Worm (Caenorhabditis elegans): ENCODE measurements around the gene nhr-192.

nhr-192 gene

DNA sequence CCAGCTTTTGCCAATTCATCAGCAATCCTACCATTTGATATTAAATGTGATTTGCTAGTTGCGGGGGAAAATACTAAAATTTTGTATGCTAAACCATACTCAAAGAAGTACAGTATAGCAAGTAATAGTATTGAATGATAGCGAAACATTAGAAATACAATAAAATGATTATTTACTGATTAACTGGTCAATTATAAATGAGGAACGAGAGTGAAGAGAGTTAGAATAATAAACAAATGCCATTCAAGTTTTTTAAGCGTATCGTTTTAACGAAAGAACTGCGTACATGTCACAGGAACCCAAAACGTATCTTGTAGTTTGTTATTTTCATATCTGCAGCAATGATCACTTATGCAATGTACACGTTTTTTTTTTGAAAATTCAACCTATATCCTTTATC lies 28.0 kb upstream of the nhr-192 start, which contains the start of gene ugt-47:
Gene ugt-47 (minus strand): TSS at position 169 of the 400 bp plus-strand sequence.
- TF ChIP-seq ham-2 (GFP tag; optimal IDR thresholded peaks at IDR 0.05), result no peak
- TF ChIP-seq nhr-2 (tag; optimal IDR thresholded peaks at IDR 0.05), result no peak
- no peak for TF ChIP-seq lin-13 (tag; optimal IDR thresholded peaks at IDR 0.05)
- no peak for TF ChIP-seq bed-3 (GFP tag; optimal IDR thresholded peaks at IDR 0.05)
- no peak for TF ChIP-seq unc-120 (tag; optimal IDR thresholded peaks at IDR 0.05; ENCODE audit: poor library complexity, severe bottlenecking)
- TF ChIP-seq pha-4 (tag; optimal IDR thresholded peaks at IDR 0.05), result no peak
- TF ChIP-seq lin-32 (GFP tag; optimal IDR thresholded peaks at IDR 0.05), result no peak
- TF ChIP-seq elt-3 (tag; optimal IDR thresholded peaks at IDR 0.05), result no peak
- no peak for TF ChIP-seq sptf-1 (tag; optimal IDR thresholded peaks at IDR 0.05)
- no peak for TF ChIP-seq elt-1 (tag; optimal IDR thresholded peaks at IDR 0.05; ENCODE audit: borderline replicate concordance, insufficient read depth)
- TF ChIP-seq ceh-39 (tag; optimal IDR thresholded peaks at IDR 0.05), result no peak
- TF ChIP-seq ceh-43 (GFP tag; optimal IDR thresholded peaks at IDR 0.05), result no peak
- no peak for TF ChIP-seq hlh-1 (tag; optimal IDR thresholded peaks at IDR 0.05)
- no peak for TF ChIP-seq zip-8 (tag; optimal IDR thresholded peaks at IDR 0.05)

DNA sequence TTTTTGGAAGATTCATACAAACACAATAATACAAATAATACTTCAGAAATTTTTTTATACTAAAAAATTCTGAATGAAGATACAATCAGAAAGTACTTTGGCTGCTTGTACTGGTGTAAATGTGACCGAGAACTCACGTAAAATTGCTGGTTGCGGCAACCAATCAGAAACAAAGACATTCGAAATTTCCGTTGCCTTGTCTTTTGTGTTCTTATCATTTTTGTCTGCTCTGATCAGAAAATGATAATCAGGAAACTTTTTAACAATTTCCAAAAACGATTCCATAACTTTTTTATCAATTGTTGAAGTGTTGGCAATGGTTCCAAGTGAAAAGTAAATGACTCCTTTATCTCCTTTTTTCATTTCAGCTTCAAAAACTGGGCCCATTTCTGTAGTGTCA lies 26.5 kb upstream of the nhr-192 start:
- no peak for TF ChIP-seq nhr-76 (tag; optimal IDR thresholded peaks at IDR 0.05)

DNA sequence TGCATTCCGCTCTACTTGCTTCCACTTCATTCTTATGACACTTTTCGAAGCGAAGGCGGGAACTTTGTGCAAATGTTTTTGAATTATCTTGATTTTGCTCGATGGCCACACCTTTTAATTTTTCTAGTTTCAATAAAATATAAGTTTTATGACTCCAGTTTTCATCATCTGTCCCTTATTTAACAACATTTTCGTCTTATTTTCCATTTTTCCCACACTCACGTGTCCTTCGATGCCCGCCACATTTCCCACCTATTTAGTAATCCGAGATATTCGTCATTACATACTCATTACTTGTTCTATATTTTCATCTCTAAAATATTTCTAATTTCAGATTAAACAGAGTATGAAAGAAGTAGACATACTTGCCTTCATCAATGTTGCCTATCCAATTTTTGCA lies 23.9 kb upstream of the nhr-192 start, which contains the start of gene srd-49:
Gene srd-49 (plus strand): TSS at position 301 of the 400 bp plus-strand sequence.
- TF ChIP-seq blmp-1 (tag; optimal IDR thresholded peaks at IDR 0.05), result no peak
- no peak for TF ChIP-seq tbx-8 (GFP tag; optimal IDR thresholded peaks at IDR 0.05)
- no peak for TF ChIP-seq ham-2 (GFP tag; optimal IDR thresholded peaks at IDR 0.05)
- TF ChIP-seq zip-8 (tag; optimal IDR thresholded peaks at IDR 0.05), result no peak
- TF ChIP-seq M03D4.4 (tag; optimal IDR thresholded peaks at IDR 0.05), result no peak
- TF ChIP-seq flh-1 (GFP tag; optimal IDR thresholded peaks at IDR 0.05), result no peak
- no peak for TF ChIP-seq bed-3 (GFP tag; optimal IDR thresholded peaks at IDR 0.05)
- no peak for TF ChIP-seq unc-120 (tag; optimal IDR thresholded peaks at IDR 0.05; ENCODE audit: poor library complexity, severe bottlenecking)
- TF ChIP-seq sptf-1 (tag; optimal IDR thresholded peaks at IDR 0.05), result no peak
- no peak for TF ChIP-seq lin-32 (GFP tag; optimal IDR thresholded peaks at IDR 0.05)
- no peak for TF ChIP-seq sem-2 (GFP tag; optimal IDR thresholded peaks at IDR 0.05)
- TF ChIP-seq cnd-1 (tag; optimal IDR thresholded peaks at IDR 0.05), result no peak
- no peak for TF ChIP-seq unc-39 (tag; optimal IDR thresholded peaks at IDR 0.05)

DNA sequence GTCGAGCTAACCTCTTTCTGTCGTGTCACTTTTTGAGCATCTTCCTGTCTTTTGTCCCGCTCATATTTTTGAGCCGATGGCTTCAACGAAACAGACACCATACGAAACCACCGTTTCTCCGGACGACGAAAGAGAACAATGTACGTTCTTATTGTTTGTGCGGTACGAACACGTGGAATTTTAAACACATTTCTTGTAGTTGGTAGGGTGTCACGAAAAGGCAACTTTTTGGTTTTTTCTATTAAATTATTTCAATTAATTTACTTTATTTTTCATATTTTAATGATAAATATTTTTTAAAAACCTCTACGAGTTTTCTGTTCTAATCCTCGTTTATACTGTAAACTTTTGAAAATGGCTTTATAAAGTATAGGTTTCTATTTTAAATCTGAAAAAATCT lies 20.7 kb upstream of the nhr-192 start, which contains the start of gene R04B5.11:
Gene R04B5.11 (minus strand): TSS at position 101 of the 400 bp plus-strand sequence.
- TF ChIP-seq ham-2 (GFP tag; optimal IDR thresholded peaks at IDR 0.05), result no peak
- TF ChIP-seq mls-2 (tag; optimal IDR thresholded peaks at IDR 0.05), result no peak
- no peak for TF ChIP-seq ceh-43 (GFP tag; optimal IDR thresholded peaks at IDR 0.05)
- no peak for TF ChIP-seq ceh-83 (GFP tag; optimal IDR thresholded peaks at IDR 0.05)
- TF ChIP-seq drap-1 (GFP tag; optimal IDR thresholded peaks at IDR 0.05), result no peak

DNA sequence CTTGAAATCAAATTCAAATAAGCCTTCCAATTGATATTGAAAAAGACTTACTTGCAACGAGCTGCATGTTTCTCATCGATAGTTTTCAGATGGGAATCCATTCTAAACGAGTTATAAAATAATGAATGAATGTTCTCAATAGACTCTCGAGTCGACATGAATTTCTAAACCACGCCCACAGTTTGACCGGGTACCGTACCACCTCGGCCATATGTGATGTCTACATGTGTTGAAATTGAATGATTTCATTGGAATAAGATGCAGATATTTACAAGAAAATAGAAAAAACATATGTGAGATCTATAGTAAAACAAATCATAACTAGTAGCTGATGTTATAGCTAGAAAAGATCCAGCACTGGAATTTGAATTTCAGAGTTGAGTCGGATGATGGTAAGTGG lies 20.0 kb upstream of the nhr-192 start, which contains the start of gene R04B5.7:
Gene R04B5.7 (minus strand): TSS at position 101 of the 400 bp plus-strand sequence.
- TF ChIP-seq bed-3 (GFP tag; optimal IDR thresholded peaks at IDR 0.05), result no peak
- no peak for TF ChIP-seq snpc-4 (tag; optimal IDR thresholded peaks at IDR 0.05)
- no peak for TF ChIP-seq lin-13 (tag; optimal IDR thresholded peaks at IDR 0.05)
- no peak for TF ChIP-seq ceh-83 (GFP tag; optimal IDR thresholded peaks at IDR 0.05)
- TF ChIP-seq blmp-1 (tag; optimal IDR thresholded peaks at IDR 0.05), result no peak
- no peak for TF ChIP-seq ces-1 (GFP tag; optimal IDR thresholded peaks at IDR 0.05)
- TF ChIP-seq elt-3 (tag; optimal IDR thresholded peaks at IDR 0.05), result no peak
- no peak for TF ChIP-seq sem-2 (GFP tag; optimal IDR thresholded peaks at IDR 0.05)
- no peak for TF ChIP-seq unc-39 (tag; optimal IDR thresholded peaks at IDR 0.05)
- TF ChIP-seq unc-62 (GFP tag; optimal IDR thresholded peaks at IDR 0.05), result no peak
- no peak for TF ChIP-seq nhr-76 (tag; optimal IDR thresholded peaks at IDR 0.05)
- TF ChIP-seq lsy-2 (tag; optimal IDR thresholded peaks at IDR 0.05), result no peak
- TF ChIP-seq mep-1 (tag; optimal IDR thresholded peaks at IDR 0.05), result no peak
- no peak for TF ChIP-seq mab-5 (tag; optimal IDR thresholded peaks at IDR 0.05)
- TF ChIP-seq sptf-1 (tag; optimal IDR thresholded peaks at IDR 0.05), result no peak
- TF ChIP-seq mls-2 (tag; optimal IDR thresholded peaks at IDR 0.05), result no peak
- no peak for TF ChIP-seq ztf-11 (tag; optimal IDR thresholded peaks at IDR 0.05)
- no peak for TF ChIP-seq zip-8 (tag; optimal IDR thresholded peaks at IDR 0.05)
- no peak for TF ChIP-seq nhr-237 (tag; optimal IDR thresholded peaks at IDR 0.05)
- TF ChIP-seq ham-2 (GFP tag; optimal IDR thresholded peaks at IDR 0.05), result no peak
